Worm (Caenorhabditis elegans) whole organism, early embryonic: ENCODE results near the gene psf-1.

Source experiments
- F13C5.2 ChIP-seq: sonication (generic microtip); optimal IDR thresholded peaks from 2 replicates; lab custom pipeline; 2017; ENCODE audit warnings: mild to moderate bottlenecking, missing genetic modification characterization, inconsistent platforms, missing compliant biosample characterization
- ama-1 ChIP-seq: fragments of 150-350 bp; optimal IDR thresholded peaks from 2 replicates; lab custom pipeline; 2014
- flt-1 ChIP-seq: fragments of 200-800 bp; sonication (Bioruptor generic); IDR thresholded peaks from 2 replicates; pipeline ENCODE4 v1.3.6; 2022; ENCODE audit warnings: missing genetic modification characterization, missing compliant biosample characterization
- hmg-4 ChIP-seq: fragments of 200-800 bp; sonication (Bioruptor generic); optimal IDR thresholded peaks from 2 replicates; lab custom pipeline; 2018; ENCODE audit warnings: mild to moderate bottlenecking, missing genetic modification characterization, missing compliant biosample characterization

DNA sequence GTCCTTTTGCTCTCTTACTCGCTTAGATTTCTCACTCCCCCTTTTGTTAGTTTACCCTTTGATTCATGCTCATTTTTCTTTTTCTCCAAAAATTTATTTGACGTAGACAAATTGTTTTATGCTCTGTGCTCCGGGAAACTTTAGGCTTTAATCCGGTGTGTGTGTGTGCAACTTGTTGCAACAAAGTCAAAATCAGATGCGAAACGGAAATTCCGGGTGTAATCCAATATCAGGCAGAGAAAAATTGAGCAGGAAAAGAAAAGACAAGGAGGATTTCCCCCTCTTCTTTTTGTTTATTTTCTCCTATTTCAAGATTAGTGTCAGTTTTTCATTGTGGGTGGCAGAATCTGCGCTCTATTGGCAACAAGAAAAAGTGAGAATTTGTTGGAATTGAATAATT is 24.0 kb downstream of the psf-1 start:
- TF ChIP-seq ama-1 (lab: Kevin White, UChicago), result no peak
- no peak for TF ChIP-seq flt-1 (GFP tag; lab: Robert Waterston, UW)
- no peak for TF ChIP-seq F13C5.2 (tag; lab: Kevin White, UChicago)
- TF ChIP-seq hmg-4 (GFP tag; lab: Kevin White, UChicago), result no peak
